Worm (Caenorhabditis elegans) whole organism, L3 larva: ENCODE data around the gene Y57G7A.2.

Experiments
- R02D3.7 ChIP-seq: fragments of 150-350 bp; optimal IDR thresholded peaks from 2 replicates; lab custom pipeline; 2014; ENCODE audit warnings: missing biosample characterization, missing genetic modification characterization
- ZK546.5 ChIP-seq: sonication (generic microtip); optimal IDR thresholded peaks from 2 replicates; lab custom pipeline; 2017; ENCODE audit warnings: missing biosample characterization, missing genetic modification characterization
- aly-2 ChIP-seq: fragments of 150-350 bp; optimal IDR thresholded peaks from 2 replicates; lab custom pipeline; 2014; ENCODE audit warnings: missing biosample characterization, missing genetic modification characterization
- ama-1 ChIP-seq: fragments of 150-350 bp; optimal IDR thresholded peaks from 2 replicates; lab custom pipeline; 2018
- ceh-16 ChIP-seq: sonication (generic microtip); optimal IDR thresholded peaks from 2 replicates; lab custom pipeline; 2017; ENCODE audit warnings: missing biosample characterization, missing genetic modification characterization
- ceh-28 ChIP-seq: fragments of 150-350 bp; optimal IDR thresholded peaks from 2 replicates; lab custom pipeline; 2014; ENCODE audit warnings: missing biosample characterization, missing genetic modification reagents, missing genetic modification characterization
- ceh-82 ChIP-seq: fragments of 150-350 bp; optimal IDR thresholded peaks from 2 replicates; lab custom pipeline; 2014; ENCODE audit warnings: missing biosample characterization, missing genetic modification characterization
- ceh-9 ChIP-seq: sonication (generic microtip); optimal IDR thresholded peaks from 2 replicates; lab custom pipeline; 2018; ENCODE audit warnings: missing biosample characterization, missing genetic modification characterization
- daf-12 ChIP-seq: fragments of 150-350 bp; optimal IDR thresholded peaks from 2 replicates; lab custom pipeline; 2014; ENCODE audit warnings: missing biosample characterization, missing genetic modification reagents, missing genetic modification characterization
- egl-27 ChIP-seq: sonication (generic microtip); optimal IDR thresholded peaks from 4 replicates; lab custom pipeline; 2017; ENCODE audit warnings: missing biosample characterization, missing genetic modification reagents, missing genetic modification characterization
- egl-5 ChIP-seq: fragments of 150-350 bp; optimal IDR thresholded peaks from 2 replicates; lab custom pipeline; 2017; ENCODE audit warnings: missing biosample characterization, missing genetic modification reagents, missing genetic modification characterization, inconsistent platforms
- elt-1 ChIP-seq: fragments of 150-350 bp; optimal IDR thresholded peaks from 2 replicates; lab custom pipeline; 2014; ENCODE audit warnings: missing biosample characterization, missing genetic modification characterization
- elt-2 ChIP-seq: sonication (generic microtip); optimal IDR thresholded peaks from 2 replicates; lab custom pipeline; 2016; ENCODE audit warnings: missing genetic modification reagents, mild to moderate bottlenecking, missing genetic modification characterization, missing compliant biosample characterization
- elt-3 ChIP-seq, 3 experiments: fragments of 150-350 bp in 1 of 3; sonication (generic microtip) in 2 of 3; optimal IDR thresholded peaks; 2 replicates in 2 of 3; 4 replicates in 1 of 3; lab custom pipeline; 2014 to 2017; ENCODE audit warnings: missing biosample characterization in 3 of 3, missing genetic modification characterization in 3 of 3
- eor-1 ChIP-seq, 2 experiments: fragments of 150-350 bp; optimal IDR thresholded peaks; 2 replicates each; lab custom pipeline; 2014 to 2018; ENCODE audit warnings: missing biosample characterization in 2 of 2, missing genetic modification characterization in 2 of 2
- fkh-10 ChIP-seq: sonication (generic microtip); optimal IDR thresholded peaks from 2 replicates; lab custom pipeline; 2017; ENCODE audit warnings: missing biosample characterization, missing genetic modification reagents, missing genetic modification characterization
- fkh-2 ChIP-seq: fragments of 150-350 bp; optimal IDR thresholded peaks from 2 replicates; lab custom pipeline; 2014; ENCODE audit warnings: missing biosample characterization, missing genetic modification reagents, missing genetic modification characterization
- fos-1 ChIP-seq: fragments of 150-350 bp; optimal IDR thresholded peaks from 2 replicates; lab custom pipeline; 2014; ENCODE audit warnings: missing biosample characterization, missing genetic modification characterization
- hmg-11 ChIP-seq: sonication (generic microtip); optimal IDR thresholded peaks from 2 replicates; lab custom pipeline; 2016; ENCODE audit warnings: missing genetic modification characterization, missing compliant biosample characterization
- jun-1 ChIP-seq: fragments of 150-350 bp; optimal IDR thresholded peaks from 2 replicates; lab custom pipeline; 2014; ENCODE audit warnings: missing biosample characterization, missing genetic modification reagents, missing genetic modification characterization
- lin-15B ChIP-seq: fragments of 150-350 bp; optimal IDR thresholded peaks from 2 replicates; lab custom pipeline; 2014; ENCODE audit warnings: missing biosample characterization, missing genetic modification characterization
- lin-39 ChIP-seq: fragments of 150-350 bp; optimal IDR thresholded peaks from 2 replicates; lab custom pipeline; 2018; ENCODE audit warnings: missing biosample characterization, missing genetic modification reagents, missing genetic modification characterization
- lsy-12 ChIP-seq: sonication (generic microtip); optimal IDR thresholded peaks from 2 replicates; lab custom pipeline; 2016; ENCODE audit warnings: mild to moderate bottlenecking, missing genetic modification characterization, missing compliant biosample characterization
- mdl-1 ChIP-seq: fragments of 150-350 bp; optimal IDR thresholded peaks from 2 replicates; lab custom pipeline; 2014; ENCODE audit warnings: missing biosample characterization, missing genetic modification characterization
- mml-1 ChIP-seq: fragments of 150-350 bp; sonication (generic microtip); optimal IDR thresholded peaks from 3 replicates; lab custom pipeline; 2014; ENCODE audit warnings: missing biosample characterization, missing genetic modification characterization
- nfya-1 ChIP-seq: sonication (generic microtip); optimal IDR thresholded peaks from 2 replicates; lab custom pipeline; 2017; ENCODE audit warnings: missing genetic modification characterization, mild to moderate bottlenecking, missing compliant biosample characterization, antibody characterized with exemption, moderate library complexity; ENCODE audit not compliant: insufficient read depth
- nhr-12 ChIP-seq: fragments of 150-350 bp; optimal IDR thresholded peaks from 2 replicates; lab custom pipeline; 2014; ENCODE audit warnings: missing biosample characterization, missing genetic modification characterization
- nhr-23 ChIP-seq: fragments of 150-350 bp; optimal IDR thresholded peaks from 2 replicates; lab custom pipeline; 2014; ENCODE audit warnings: missing biosample characterization, missing genetic modification reagents, missing genetic modification characterization
- nhr-237 ChIP-seq: fragments of 150-350 bp; optimal IDR thresholded peaks from 2 replicates; lab custom pipeline; 2014; ENCODE audit warnings: missing biosample characterization, missing genetic modification characterization
- nhr-25 ChIP-seq: sonication (generic microtip); optimal IDR thresholded peaks from 2 replicates; lab custom pipeline; 2017; ENCODE audit warnings: missing biosample characterization, missing genetic modification characterization
- nhr-28 ChIP-seq: fragments of 150-350 bp; optimal IDR thresholded peaks from 2 replicates; lab custom pipeline; 2014; ENCODE audit warnings: missing biosample characterization, missing genetic modification characterization
- nhr-43 ChIP-seq: sonication (generic microtip); optimal IDR thresholded peaks from 2 replicates; lab custom pipeline; 2016; ENCODE audit warnings: mild to moderate bottlenecking, missing genetic modification characterization, missing compliant biosample characterization; ENCODE audit not compliant: poor library complexity, severe bottlenecking
- nhr-67 ChIP-seq: fragments of 150-350 bp; optimal IDR thresholded peaks from 2 replicates; lab custom pipeline; 2014; ENCODE audit warnings: missing biosample characterization, missing genetic modification characterization
- nhr-76 ChIP-seq: fragments of 150-350 bp; sonication (generic microtip); optimal IDR thresholded peaks from 5 replicates; lab custom pipeline; 2014; ENCODE audit warnings: missing biosample characterization, missing genetic modification characterization
- nhr-77 ChIP-seq: fragments of 150-350 bp; optimal IDR thresholded peaks from 2 replicates; lab custom pipeline; 2014; ENCODE audit warnings: missing biosample characterization, missing genetic modification characterization
- pha-4 ChIP-seq: fragments of 150-350 bp; optimal IDR thresholded peaks from 2 replicates; lab custom pipeline; 2014; ENCODE audit warnings: missing biosample characterization, missing genetic modification reagents, missing genetic modification characterization
- pqm-1 ChIP-seq: fragments of 150-350 bp; optimal IDR thresholded peaks from 2 replicates; lab custom pipeline; 2017; ENCODE audit warnings: missing biosample characterization, missing genetic modification characterization, inconsistent platforms
- sea-2 ChIP-seq: fragments of 150-350 bp; sonication (generic microtip); optimal IDR thresholded peaks from 4 replicates; lab custom pipeline; 2014; ENCODE audit warnings: missing biosample characterization, missing genetic modification reagents, missing genetic modification characterization
- skn-1 ChIP-seq: fragments of 150-350 bp; optimal IDR thresholded peaks from 2 replicates; lab custom pipeline; 2014; ENCODE audit warnings: missing biosample characterization, missing genetic modification characterization
- snpc-4 ChIP-seq: fragments of 150-350 bp; optimal IDR thresholded peaks from 2 replicates; lab custom pipeline; 2014; ENCODE audit warnings: missing biosample characterization, missing genetic modification characterization
- tbx-2 ChIP-seq: sonication (generic microtip); optimal IDR thresholded peaks from 2 replicates; lab custom pipeline; 2016; ENCODE audit warnings: mild to moderate bottlenecking, missing genetic modification characterization, missing compliant biosample characterization
- unc-62 ChIP-seq: fragments of 150-350 bp; sonication (generic microtip); optimal IDR thresholded peaks from 4 replicates; lab custom pipeline; 2014; ENCODE audit warnings: missing biosample characterization, missing genetic modification reagents, missing genetic modification characterization
- zag-1 ChIP-seq: fragments of 150-350 bp; optimal IDR thresholded peaks from 2 replicates; lab custom pipeline; 2014; ENCODE audit warnings: missing biosample characterization, missing genetic modification characterization
- ztf-11 ChIP-seq: fragments of 150-350 bp; optimal IDR thresholded peaks from 2 replicates; lab custom pipeline; 2014; ENCODE audit warnings: missing biosample characterization, missing genetic modification characterization
- ztf-4 ChIP-seq: fragments of 150-350 bp; optimal IDR thresholded peaks from 2 replicates; lab custom pipeline; 2014; ENCODE audit warnings: missing biosample characterization, missing genetic modification characterization

Y57G7A.2 gene

DNA sequence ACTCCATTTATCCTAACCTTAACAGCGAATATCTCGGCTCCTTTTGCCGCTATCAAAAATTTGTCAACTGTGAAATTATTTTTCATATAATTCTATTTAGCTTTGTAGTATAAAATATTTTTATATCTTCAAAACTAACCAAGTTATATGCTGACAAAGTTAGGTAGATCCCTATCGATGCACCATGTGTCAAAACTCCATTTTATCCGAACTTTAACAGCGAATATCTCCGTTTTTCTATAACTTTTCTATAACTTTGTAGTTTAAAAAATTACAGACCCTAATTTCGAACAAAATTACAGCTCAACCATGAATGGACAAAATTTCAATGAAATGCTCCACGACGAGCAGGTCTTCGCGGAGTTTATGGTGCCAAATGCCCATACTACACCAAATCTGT lies at the start of gene Y57G7A.2:
Gene Y57G7A.2 (plus strand): TSS at position 301 of the 400 bp plus-strand sequence.
- TF ChIP-seq egl-27 (tag; lab: Kevin White, UChicago) (no peak), ceh-9 (tag; lab: Kevin White, UChicago) (no peak), snpc-4 (no peak), pha-4 (tag; lab: Kevin White, UChicago) (no peak), sea-2 (GFP tag; lab: Kevin White, UChicago) (no peak), nhr-77 (tag; lab: Kevin White, UChicago) (no peak), ceh-28 (tag; lab: Kevin White, UChicago) (no peak), tbx-2 (tag; lab: Kevin White, UChicago) (no peak), pqm-1 (no peak), nhr-28 (tag; lab: Kevin White, UChicago) (no peak), fkh-2 (tag; lab: Kevin White, UChicago) (no peak), mdl-1 (tag; lab: Kevin White, UChicago) (no peak), egl-5 (tag; lab: Kevin White, UChicago) (no peak), aly-2 (tag; lab: Kevin White, UChicago) (no peak), elt-3 (tag; optimal IDR thresholded peaks at IDR 0.05; lab: Kevin White, UChicago) (no peak), lin-15B (no peak), nhr-43 (tag; lab: Kevin White, UChicago) (no peak), ZK546.5 (no peak)

DNA sequence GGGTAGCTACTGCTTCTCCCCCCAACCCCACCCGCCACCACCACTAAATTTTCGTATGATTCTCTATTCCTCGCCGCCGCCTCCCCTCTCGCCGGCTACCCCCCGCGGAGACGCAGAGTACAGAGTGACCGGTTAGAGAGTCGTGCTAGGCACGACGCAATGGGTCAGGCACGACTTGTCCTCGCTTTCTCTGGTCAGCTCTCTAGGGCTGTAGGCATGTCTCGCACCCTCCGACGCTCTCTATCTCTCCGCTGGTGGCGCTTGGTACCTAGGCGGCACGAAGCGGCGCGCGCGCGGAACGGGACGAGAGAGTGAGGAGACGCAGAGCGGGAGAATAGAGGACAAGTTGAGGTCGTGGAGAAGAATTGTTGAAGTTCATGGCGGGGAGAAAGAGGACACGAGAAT lies 49.0 kb upstream of the Y57G7A.2 start:
- TF ChIP-seq ceh-82 (tag; lab: Kevin White, UChicago) (peak; percentile 69), nhr-77 (tag; lab: Kevin White, UChicago) (peak; percentile 44), unc-62 (GFP tag; lab: Kevin White, UChicago) (peak; percentile 76), lin-15B (peak; percentile 60), elt-1 (tag; lab: Kevin White, UChicago) (peak; percentile 78), egl-5 (tag; lab: Kevin White, UChicago) (no peak), hmg-11 (tag; lab: Kevin White, UChicago) (peak; percentile 96), aly-2 (tag; lab: Kevin White, UChicago) (no peak), ztf-11 (tag; lab: Kevin White, UChicago) (no peak), eor-1 (tag; optimal IDR thresholded peaks at IDR 0.05; lab: Kevin White, UChicago) (no peak), lin-39 (tag; lab: Kevin White, UChicago) (peak; percentile 89), nhr-25 (tag; lab: Kevin White, UChicago) (peak; percentile 96), nhr-237 (tag; lab: Kevin White, UChicago) (no peak), mml-1 (tag; lab: Kevin White, UChicago) (no peak), egl-27 (tag; lab: Kevin White, UChicago) (no peak), ceh-16 (tag; lab: Kevin White, UChicago) (no peak), nhr-12 (no peak), elt-3 (tag; optimal IDR thresholded peaks at IDR 0.05; lab: Kevin White, UChicago) (peak in 1 of 3 experiments; percentile 54), fos-1 (peak; percentile 5), nfya-1 (tag; lab: Kevin White, UChicago) (peak; percentile 91), pha-4 (tag; lab: Kevin White, UChicago) (peak; percentile 82), snpc-4 (no peak), fkh-10 (GFP tag; lab: Kevin White, UChicago) (no peak), skn-1 (tag; lab: Kevin White, UChicago) (peak; percentile 64), nhr-67 (tag; lab: Kevin White, UChicago) (no peak), ceh-28 (tag; lab: Kevin White, UChicago) (peak; percentile 87), sea-2 (GFP tag; lab: Kevin White, UChicago) (peak; percentile 97), nhr-43 (tag; lab: Kevin White, UChicago) (peak; percentile 94), daf-12 (tag; lab: Kevin White, UChicago) (no peak), mdl-1 (tag; lab: Kevin White, UChicago) (peak; percentile 83), R02D3.7 (tag; lab: Kevin White, UChicago) (peak; percentile 77), pqm-1 (peak; percentile 19), lsy-12 (peak; percentile 97), ztf-4 (tag; lab: Kevin White, UChicago) (no peak), zag-1 (peak; percentile 2), tbx-2 (tag; lab: Kevin White, UChicago) (peak; percentile 85), ama-1 (lab: Kevin White, UChicago) (no peak), jun-1 (tag; lab: Kevin White, UChicago) (peak; percentile 88), nhr-23 (tag; lab: Kevin White, UChicago) (peak; percentile 96), nhr-76 (tag; lab: Kevin White, UChicago) (no peak), elt-2 (tag; lab: Kevin White, UChicago) (peak; percentile 74), ZK546.5 (peak; percentile 2), ceh-9 (tag; lab: Kevin White, UChicago) (no peak)
